Fruit fly (Drosophila melanogaster): ENCODE data around the gene pll.

- no peak for TF ChIP-seq CG1621 (tag; optimal IDR thresholded peaks at IDR 0.05)
- TF ChIP-seq Gug (GFP tag; IDR thresholded peaks at IDR 0.05) = 0 out of 2 replicates have a peak, but pooled peaks have one; percentile 17
- TF ChIP-seq salr (GFP tag; optimal IDR thresholded peaks at IDR 0.05) = no peak
- no peak for TF ChIP-seq CG11902 (GFP tag; optimal IDR thresholded peaks at IDR 0.05)
- TF ChIP-seq CG6808 (GFP tag; optimal IDR thresholded peaks at IDR 0.05) = no peak
- no peak for TF ChIP-seq topi (GFP tag; optimal IDR thresholded peaks at IDR 0.05)
- no peak for TF ChIP-seq CG31627 (GFP tag; optimal IDR thresholded peaks at IDR 0.05)
- TF ChIP-seq fkh (GFP tag; optimal IDR thresholded peaks at IDR 0.05) = no peak
- no peak for TF ChIP-seq Lpt (GFP tag; optimal IDR thresholded peaks at IDR 0.05)
- TF ChIP-seq CG11762 (GFP tag; optimal IDR thresholded peaks at IDR 0.05; ENCODE audit: insufficient read depth) = no peak
- TF ChIP-seq CG8119 (GFP tag; IDR thresholded peaks at IDR 0.05) = no peak; the same call in 2 of the 3 replicates
Measured at dm6 chr3R:27289638-27290037, 36.7 kb upstream of the pll start.

Measured in whole organism, prepupa.